Fruit fly (Drosophila melanogaster): ENCODE results near the gene Arpc4.

- TF ChIP-seq Pif1B (GFP tag; optimal IDR thresholded peaks at IDR 0.05) (no peak), rn (GFP tag; IDR thresholded peaks at IDR 0.05) (no peak), EcR (GFP tag; optimal IDR thresholded peaks at IDR 0.05) (no peak), CG13204 (GFP tag; optimal IDR thresholded peaks at IDR 0.05) (no peak), CG12605 (GFP tag; IDR thresholded peaks at IDR 0.05) (no peak), CG9948 (tag; optimal IDR thresholded peaks at IDR 0.05) (peak; percentile 45), Ets98B (GFP tag; IDR thresholded peaks at IDR 0.05) (no peak; the same call in 1 of the 2 replicates)
Measured at dm6 chr2L:6124815-6125214, at the start of gene Arpc4.
